Fruit fly (Drosophila melanogaster) whole organism, embryonic: Measurements from ENCODE around the gene Uba4.
A peak's percentile ranks its signal among the peaks of the same experiment; 100 is the strongest.

ENCODE experiments used
- Adf1 ChIP-seq: fragments of 200-800 bp; sonication (Bioruptor generic); IDR thresholded peaks from 2 replicates; pipeline ENCODE4 v1.3.6; 2022; ENCODE audit warnings: missing biosample characterization, missing genetic modification characterization
- Bdp1 ChIP-seq: fragments of 200-800 bp; sonication (Bioruptor generic); optimal IDR thresholded peaks from 3 replicates; lab custom pipeline; 2016; ENCODE audit warnings: missing biosample characterization, missing genetic modification characterization
- CG10462 ChIP-seq: fragments of 200-800 bp; sonication (Bioruptor generic); optimal IDR thresholded peaks from 2 replicates; lab custom pipeline; 2016; ENCODE audit warnings: missing biosample characterization, missing genetic modification characterization
- CG10959 ChIP-seq: fragments of 200-800 bp; sonication (Bioruptor generic); IDR thresholded peaks from 2 replicates; pipeline ENCODE4 v1.3.6; 2022; ENCODE audit warnings: missing biosample characterization, missing genetic modification characterization
- CG11093 ChIP-seq: fragments of 200-800 bp; sonication (Bioruptor generic); IDR thresholded peaks from 3 replicates; pipeline ENCODE4 v1.3.6; 2022; ENCODE audit warnings: missing biosample characterization, missing genetic modification characterization
- CG12236 ChIP-seq: fragments of 200-800 bp; sonication (Bioruptor generic); optimal IDR thresholded peaks from 2 replicates; lab custom pipeline; 2016; ENCODE audit warnings: missing biosample characterization, missing genetic modification characterization
- CG14441 ChIP-seq: fragments of 200-800 bp; sonication (Bioruptor generic); IDR thresholded peaks from 2 replicates; pipeline ENCODE4 v1.3.6; 2022; ENCODE audit warnings: missing biosample characterization, missing genetic modification characterization
- CG14667 ChIP-seq: fragments of 200-800 bp; sonication (Bioruptor generic); IDR thresholded peaks from 2 replicates; pipeline ENCODE4 v1.3.6; 2022; ENCODE audit warnings: missing biosample characterization, missing genetic modification characterization
- CG15269 ChIP-seq: fragments of 200-800 bp; sonication (Bioruptor generic); optimal IDR thresholded peaks from 2 replicates; lab custom pipeline; 2018; ENCODE audit warnings: missing biosample characterization, mild to moderate bottlenecking, missing genetic modification characterization, moderate library complexity
- CG16815 ChIP-seq: fragments of 200-800 bp; sonication (Bioruptor generic); optimal IDR thresholded peaks from 3 replicates; lab custom pipeline; 2017; ENCODE audit warnings: missing biosample characterization, mild to moderate bottlenecking, missing genetic modification characterization
- CG17568 ChIP-seq: fragments of 200-800 bp; sonication (Bioruptor generic); optimal IDR thresholded peaks from 2 replicates; lab custom pipeline; 2018; ENCODE audit warnings: missing biosample characterization, mild to moderate bottlenecking, missing genetic modification characterization, moderate library complexity
- CG1832 ChIP-seq: fragments of 200-800 bp; sonication (Bioruptor generic); optimal IDR thresholded peaks from 2 replicates; lab custom pipeline; 2017; ENCODE audit warnings: missing biosample characterization, mild to moderate bottlenecking, missing genetic modification characterization, inconsistent platforms
- CG18599 ChIP-seq: fragments of 200-800 bp; sonication (Bioruptor generic); optimal IDR thresholded peaks from 3 replicates; lab custom pipeline; 2017; ENCODE audit warnings: missing biosample characterization, missing genetic modification characterization, mild to moderate bottlenecking, moderate library complexity, missing genetic modification reagents
- CG18764 ChIP-seq: fragments of 200-800 bp; sonication (Bioruptor generic); optimal IDR thresholded peaks from 3 replicates; lab custom pipeline; 2016; ENCODE audit warnings: missing biosample characterization, missing genetic modification characterization
- CG2202 ChIP-seq: fragments of 200-800 bp; sonication (Bioruptor generic); optimal IDR thresholded peaks from 2 replicates; lab custom pipeline; 2018; ENCODE audit warnings: missing biosample characterization, mild to moderate bottlenecking, missing genetic modification characterization
- CG31365 ChIP-seq: fragments of 200-800 bp; sonication (Bioruptor generic); optimal IDR thresholded peaks from 2 replicates; lab custom pipeline; 2018; ENCODE audit warnings: missing biosample characterization, mild to moderate bottlenecking, missing genetic modification characterization
- CG31441 ChIP-seq: fragments of 200-800 bp; sonication (Bioruptor generic); IDR thresholded peaks from 2 replicates; pipeline ENCODE4 v1.3.6; 2022; ENCODE audit warnings: missing biosample characterization, missing genetic modification characterization
- CG32772 ChIP-seq: fragments of 200-800 bp; sonication (Bioruptor generic); IDR thresholded peaks from 2 replicates; pipeline ENCODE4 v1.3.6; 2022; ENCODE audit warnings: missing biosample characterization, missing genetic modification characterization
- CG3995 ChIP-seq: fragments of 200-800 bp; sonication (Bioruptor generic); optimal IDR thresholded peaks from 3 replicates; lab custom pipeline; 2016; ENCODE audit warnings: missing biosample characterization, missing genetic modification characterization
- CG5953 ChIP-seq: fragments of 200-800 bp; sonication (Bioruptor generic); IDR thresholded peaks from 2 replicates; pipeline ENCODE4 v1.3.6; 2022; ENCODE audit warnings: missing biosample characterization, missing genetic modification characterization
- CG7928 ChIP-seq: fragments of 200-800 bp; sonication (Bioruptor generic); optimal IDR thresholded peaks from 2 replicates; lab custom pipeline; 2017; ENCODE audit warnings: missing biosample characterization, mild to moderate bottlenecking, missing genetic modification characterization
- CG9609 ChIP-seq: fragments of 200-800 bp; sonication (Bioruptor generic); optimal IDR thresholded peaks from 3 replicates; lab custom pipeline; 2016; ENCODE audit warnings: missing biosample characterization, missing genetic modification characterization
- CG9797 ChIP-seq: fragments of 200-800 bp; sonication (Bioruptor generic); optimal IDR thresholded peaks from 3 replicates; lab custom pipeline; 2018; ENCODE audit warnings: missing biosample characterization, mild to moderate bottlenecking, missing genetic modification characterization
- Dip2 ChIP-seq: fragments of 200-800 bp; sonication (Bioruptor generic); IDR thresholded peaks from 2 replicates; pipeline ENCODE4 v1.3.6; 2022; ENCODE audit warnings: missing biosample characterization, missing genetic modification characterization
- E2f1 ChIP-seq: fragments of 200-800 bp; sonication (Bioruptor generic); IDR thresholded peaks from 2 replicates; pipeline ENCODE4 v1.3.6; 2022; ENCODE audit warnings: missing biosample characterization, missing genetic modification characterization
- Eip74EF ChIP-seq, 2 experiments: fragments of 200-800 bp in 1 of 2; fragments of >200 bp in 1 of 2; sonication (Bioruptor generic) in 1 of 2; optimal IDR thresholded peaks; 2 replicates each; lab custom pipeline; 2017 to 2019; ENCODE audit warnings: missing biosample characterization in 2 of 2, missing genetic modification characterization in 2 of 2, mild to moderate bottlenecking in 1 of 2, moderate library complexity in 1 of 2
- Fer1 ChIP-seq: fragments of 200-800 bp; sonication (Bioruptor generic); optimal IDR thresholded peaks from 2 replicates; lab custom pipeline; 2017; ENCODE audit warnings: missing biosample characterization, mild to moderate bottlenecking, missing genetic modification characterization
- GATAe ChIP-seq: fragments of 200-800 bp; sonication (Bioruptor generic); conservative IDR thresholded peaks from 2 replicates; pipeline ENCODE4 v1.3.6; 2022; ENCODE audit warnings: missing biosample characterization, missing genetic modification characterization
- HLH3B ChIP-seq: fragments of 200-800 bp; sonication (Bioruptor generic); IDR thresholded peaks from 2 replicates; pipeline ENCODE4 v1.3.6; 2022; ENCODE audit warnings: missing biosample characterization, missing genetic modification characterization
- HLH4C ChIP-seq: fragments of 200-800 bp; sonication (Bioruptor generic); IDR thresholded peaks from 3 replicates; pipeline ENCODE4 v1.3.6; 2022; ENCODE audit warnings: missing biosample characterization, missing genetic modification characterization; ENCODE audit not compliant: partially characterized antibody
- Jarid2 ChIP-seq: fragments of 200-800 bp; sonication (Bioruptor generic); optimal IDR thresholded peaks from 3 replicates; lab custom pipeline; 2017; ENCODE audit warnings: mild to moderate bottlenecking, missing biosample characterization, missing genetic modification reagents, missing genetic modification characterization
- MESR4 ChIP-seq: fragments of 200-800 bp; sonication (Bioruptor generic); optimal IDR thresholded peaks from 2 replicates; lab custom pipeline; 2018; ENCODE audit warnings: missing biosample characterization, mild to moderate bottlenecking, missing genetic modification characterization, moderate library complexity
- Sox102F ChIP-seq: fragments of 200-800 bp; sonication (Bioruptor generic); optimal IDR thresholded peaks from 2 replicates; lab custom pipeline; 2018; ENCODE audit warnings: missing biosample characterization, mild to moderate bottlenecking, missing genetic modification characterization, moderate library complexity
- Tbp ChIP-seq: fragments of >200 bp; optimal IDR thresholded peaks from 2 replicates; lab custom pipeline; 2018; ENCODE audit warnings: missing biosample characterization, missing genetic modification characterization
- YL-1 ChIP-seq: fragments of 200-800 bp; sonication (Bioruptor generic); optimal IDR thresholded peaks from 3 replicates; lab custom pipeline; 2017; ENCODE audit warnings: missing biosample characterization, mild to moderate bottlenecking, missing genetic modification characterization
- br ChIP-seq: fragments of >200 bp; optimal IDR thresholded peaks from 2 replicates; lab custom pipeline; 2017
- btn ChIP-seq: fragments of 200-800 bp; sonication (Bioruptor generic); optimal IDR thresholded peaks from 2 replicates; lab custom pipeline; 2016; ENCODE audit warnings: missing biosample characterization, missing genetic modification characterization
- chinmo ChIP-seq: fragments of 200-800 bp; sonication (Bioruptor generic); IDR thresholded peaks from 4 replicates; pipeline ENCODE4 v1.3.6; 2022; ENCODE audit warnings: missing biosample characterization, missing genetic modification characterization; ENCODE audit not compliant: partially characterized antibody
- crol ChIP-seq: fragments of 200-800 bp; sonication (Bioruptor generic); IDR thresholded peaks from 2 replicates; pipeline ENCODE4 v1.3.6; 2022; ENCODE audit warnings: missing biosample characterization, missing genetic modification characterization
- dm ChIP-seq: fragments of 200-800 bp; sonication (Bioruptor generic); optimal IDR thresholded peaks from 3 replicates; lab custom pipeline; 2016; ENCODE audit warnings: missing biosample characterization, missing genetic modification characterization
- dmrt99B ChIP-seq: fragments of 200-800 bp; sonication (Bioruptor generic); optimal IDR thresholded peaks from 2 replicates; lab custom pipeline; 2018; ENCODE audit warnings: missing biosample characterization, mild to moderate bottlenecking, missing genetic modification characterization, moderate library complexity
- fd64A ChIP-seq: fragments of 200-800 bp; sonication (Bioruptor generic); optimal IDR thresholded peaks from 3 replicates; lab custom pipeline; 2018; ENCODE audit warnings: missing biosample characterization, mild to moderate bottlenecking, missing genetic modification characterization
- maf-S ChIP-seq: fragments of 200-800 bp; sonication (Bioruptor generic); optimal IDR thresholded peaks from 2 replicates; lab custom pipeline; 2016; ENCODE audit warnings: missing biosample characterization, missing genetic modification characterization
- nerfin-1 ChIP-seq: fragments of 200-800 bp; sonication (Bioruptor generic); optimal IDR thresholded peaks from 3 replicates; lab custom pipeline; 2019; ENCODE audit warnings: missing biosample characterization, mild to moderate bottlenecking, missing genetic modification characterization, moderate library complexity
- pros ChIP-seq: fragments of 200-800 bp; sonication (Bioruptor generic); optimal IDR thresholded peaks from 3 replicates; lab custom pipeline; 2019; ENCODE audit warnings: missing biosample characterization, mild to moderate bottlenecking, missing genetic modification characterization, moderate library complexity
- scrt ChIP-seq: fragments of 200-800 bp; sonication (Bioruptor generic); optimal IDR thresholded peaks from 2 replicates; lab custom pipeline; 2018; ENCODE audit warnings: missing biosample characterization, mild to moderate bottlenecking, missing genetic modification characterization, moderate library complexity
- so ChIP-seq: fragments of 200-800 bp; sonication (Bioruptor generic); IDR thresholded peaks from 3 replicates; pipeline ENCODE4 v1.3.6; 2022; ENCODE audit warnings: missing biosample characterization, missing genetic modification characterization
- tin ChIP-seq: fragments of 200-800 bp; sonication (Bioruptor generic); optimal IDR thresholded peaks from 3 replicates; lab custom pipeline; 2016; ENCODE audit warnings: missing biosample characterization, missing genetic modification characterization
- ttk ChIP-seq: fragments of 200-800 bp; sonication (Bioruptor generic); IDR thresholded peaks from 2 replicates; pipeline ENCODE4 v2.1.2; 2022; ENCODE audit warnings: missing biosample characterization, missing genetic modification characterization
- unc-4 ChIP-seq: fragments of 200-800 bp; sonication (Bioruptor generic); IDR thresholded peaks from 2 replicates; pipeline ENCODE4 v1.3.6; 2022; ENCODE audit warnings: missing biosample characterization, missing genetic modification characterization; ENCODE audit not compliant: partially characterized antibody
- z ChIP-seq: fragments of 200-800 bp; sonication (Bioruptor generic); IDR thresholded peaks from 3 replicates; pipeline ENCODE4 v1.3.6; 2022; ENCODE audit warnings: missing biosample characterization, missing genetic modification characterization
- zen ChIP-seq: fragments of 200-800 bp; sonication (Bioruptor generic); optimal IDR thresholded peaks from 3 replicates; lab custom pipeline; 2018; ENCODE audit warnings: missing biosample characterization, mild to moderate bottlenecking, missing genetic modification characterization, moderate library complexity

Gene Uba4

DNA sequence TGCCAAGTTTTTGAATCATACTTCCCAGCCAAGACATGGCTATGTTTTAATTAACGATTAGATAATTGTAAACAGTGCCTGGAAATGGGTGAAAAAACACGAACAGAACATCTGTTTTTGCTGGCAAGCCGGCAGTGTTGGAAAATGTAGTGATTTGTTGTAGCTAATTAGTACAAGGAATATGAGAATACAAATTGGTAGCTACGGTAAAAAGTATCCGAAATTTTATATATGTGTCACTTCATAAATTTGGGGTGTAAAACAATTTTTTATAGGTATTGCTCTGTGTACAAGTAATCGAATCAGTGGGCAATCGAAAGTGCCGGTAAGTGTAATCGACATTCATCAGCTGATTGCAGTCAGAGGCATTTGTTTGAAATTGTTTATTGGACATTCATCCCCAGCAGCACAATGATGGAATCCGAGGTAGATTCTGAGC, at the start of gene Uba4, which contains the start of gene mRpL51 (continued):
- TF ChIP-seq CG17568 (no peak), CG1832 (GFP tag; lab: Kevin White, UChicago) (no peak), YL-1 (peak; percentile 63), E2f1 (GFP tag; lab: Robert Waterston, UW) (no peak), GATAe (GFP tag; lab: Robert Waterston, UW) (no peak), br (lab: Kevin White, UChicago) (no peak), CG9797 (no peak), CG12236 (peak; percentile 14), dmrt99B (tag; lab: Kevin White, UChicago) (no peak), pros (no peak), unc-4 (GFP tag; lab: Robert Waterston, UW) (peak; percentile 55), Tbp (no peak), fd64A (GFP tag; lab: Kevin White, UChicago) (no peak), ttk (GFP tag; lab: Robert Waterston, UW) (no peak), z (GFP tag; lab: Robert Waterston, UW) (no peak), so (GFP tag; lab: Robert Waterston, UW) (no peak), CG15269 (tag; lab: Kevin White, UChicago) (peak; percentile 3), Dip2 (GFP tag; lab: Robert Waterston, UW) (no peak), CG16815 (GFP tag; lab: Kevin White, UChicago) (no peak), CG7928 (GFP tag; lab: Kevin White, UChicago) (no peak), CG18764 (GFP tag; lab: Kevin White, UChicago) (peak; percentile 32), CG14441 (GFP tag; lab: Robert Waterston, UW) (no peak), Eip74EF (GFP tag; optimal IDR thresholded peaks at IDR 0.05; lab: Kevin White, UChicago) (no peak), MESR4 (GFP tag; lab: Kevin White, UChicago) (peak; percentile 46), CG5953 (GFP tag; lab: Robert Waterston, UW) (no peak), CG31365 (tag; lab: Kevin White, UChicago) (no peak), CG10462 (GFP tag; lab: Kevin White, UChicago) (no peak), CG2202 (no peak), nerfin-1 (tag; lab: Kevin White, UChicago) (peak; percentile 79), maf-S (no peak), btn (GFP tag; lab: Kevin White, UChicago) (no peak), CG32772 (GFP tag; lab: Robert Waterston, UW) (no peak), CG31441 (0 out of 2 replicates have a peak, but pooled peaks have one; percentile 28), HLH3B (GFP tag; lab: Robert Waterston, UW) (no peak), chinmo (0 out of 4 replicates have a peak, but pooled peaks have one; percentile 38), Sox102F (GFP tag; lab: Kevin White, UChicago) (no peak), CG18599 (GFP tag; lab: Kevin White, UChicago) (peak; percentile 67), dm (peak; percentile 63), zen (tag; lab: Kevin White, UChicago) (peak; percentile 58), scrt (GFP tag; lab: Kevin White, UChicago) (no peak), Adf1 (GFP tag; lab: Robert Waterston, UW) (no peak), CG11093 (GFP tag; lab: Robert Waterston, UW) (no peak), CG9609 (GFP tag; lab: Kevin White, UChicago) (peak; percentile 40), CG3995 (GFP tag; lab: Kevin White, UChicago) (peak; percentile 79), Fer1 (GFP tag; lab: Kevin White, UChicago) (peak; percentile 46), Bdp1 (GFP tag; lab: Kevin White, UChicago) (no peak), CG10959 (no peak), CG14667 (no peak), Jarid2 (GFP tag; lab: Kevin White, UChicago) (no peak), tin (peak; percentile 45), HLH4C (GFP tag; lab: Robert Waterston, UW) (peak; percentile 69), crol (no peak)
